Worm (Caenorhabditis elegans) whole organism, L1 larva: Measurements from ENCODE around the gene fbxb-55.

Experiments used
- C04F5.9 ChIP-seq: sonication (generic microtip); optimal IDR thresholded peaks from 2 replicates; lab custom pipeline; 2016; ENCODE audit warnings: missing genetic modification characterization, missing compliant biosample characterization
- C16A3.4 ChIP-seq: fragments of 150-350 bp; optimal IDR thresholded peaks from 2 replicates; lab custom pipeline; 2014; ENCODE audit warnings: missing biosample characterization, missing genetic modification characterization
- F16B12.6 ChIP-seq: fragments of 150-350 bp; optimal IDR thresholded peaks from 2 replicates; lab custom pipeline; 2014; ENCODE audit warnings: missing biosample characterization, missing genetic modification characterization
- Y116A8C.19 ChIP-seq: sonication (generic microtip); optimal IDR thresholded peaks from 2 replicates; lab custom pipeline; 2016; ENCODE audit warnings: missing compliant biosample characterization, missing genetic modification characterization, borderline replicate concordance
- aha-1 ChIP-seq: fragments of 150-350 bp; optimal IDR thresholded peaks from 2 replicates; lab custom pipeline; 2014; ENCODE audit warnings: missing biosample characterization, missing genetic modification characterization
- blmp-1 ChIP-seq: fragments of 150-350 bp; optimal IDR thresholded peaks from 2 replicates; lab custom pipeline; 2014; ENCODE audit warnings: missing biosample characterization, missing genetic modification characterization
- ceh-82 ChIP-seq, 3 experiments: fragments of 150-350 bp in 1 of 3; sonication (generic microtip) in 2 of 3; optimal IDR thresholded peaks; 2 replicates each; lab custom pipeline; 2014 to 2017; ENCODE audit warnings: missing biosample characterization in 3 of 3, missing genetic modification characterization in 3 of 3
- ces-1 ChIP-seq: fragments of 150-350 bp; optimal IDR thresholded peaks from 2 replicates; lab custom pipeline; 2014; ENCODE audit warnings: missing biosample characterization, missing genetic modification reagents, missing genetic modification characterization
- dsc-1 ChIP-seq: sonication (generic microtip); optimal IDR thresholded peaks from 2 replicates; lab custom pipeline; 2016; ENCODE audit warnings: mild to moderate bottlenecking, missing genetic modification characterization, missing compliant biosample characterization
- efl-1 ChIP-seq, 4 experiments: fragments of 150-350 bp; optimal IDR thresholded peaks in 3 of 4; peaks in 1 of 4; 1 replicate in 1 of 4; 2 replicates in 3 of 4; lab custom pipeline; 2014; ENCODE audit warnings: missing biosample characterization in 2 of 4, missing genetic modification characterization in 2 of 4, missing genetic modification reagents in 2 of 4
- efl-3 ChIP-seq: fragments of 200-800 bp; sonication (Bioruptor generic); optimal IDR thresholded peaks from 2 replicates; lab custom pipeline; 2018; ENCODE audit warnings: mild to moderate bottlenecking, missing genetic modification characterization, missing compliant biosample characterization
- egl-13 ChIP-seq: sonication (generic microtip); optimal IDR thresholded peaks from 2 replicates; lab custom pipeline; 2016; ENCODE audit warnings: missing genotype, missing genetic modification reagents, missing genetic modification characterization, missing compliant biosample characterization
- egl-27 ChIP-seq, 2 experiments: fragments of 150-350 bp in 1 of 2; sonication (generic microtip); optimal IDR thresholded peaks; 3 replicates each; lab custom pipeline; 2017 to 2018; ENCODE audit warnings: missing biosample characterization in 2 of 2, missing genetic modification characterization in 2 of 2, missing genetic modification reagents in 2 of 2
- elt-2 ChIP-seq: sonication (generic microtip); optimal IDR thresholded peaks from 2 replicates; lab custom pipeline; 2016; ENCODE audit warnings: missing genetic modification characterization, mild to moderate bottlenecking, inconsistent platforms, missing compliant biosample characterization, missing genetic modification reagents
- elt-3 ChIP-seq, 6 experiments: fragments of 150-350 bp in 1 of 6; sonication (generic microtip); optimal IDR thresholded peaks; 2 replicates each; lab custom pipeline; 2017 to 2018; ENCODE audit warnings: missing biosample characterization in 6 of 6, missing genetic modification characterization in 6 of 6, inconsistent platforms in 1 of 6
- ets-5 ChIP-seq: fragments of 200-800 bp; sonication (Bioruptor generic); IDR thresholded peaks from 2 replicates; pipeline ENCODE4 v1.3.6; 2022; ENCODE audit warnings: missing genetic modification characterization, missing compliant biosample characterization
- fkh-10 ChIP-seq: sonication (generic microtip); optimal IDR thresholded peaks from 2 replicates; lab custom pipeline; 2017; ENCODE audit warnings: missing biosample characterization, missing genetic modification reagents, missing genetic modification characterization
- fos-1 ChIP-seq: fragments of 150-350 bp; optimal IDR thresholded peaks from 2 replicates; lab custom pipeline; 2014; ENCODE audit warnings: missing biosample characterization, missing genetic modification characterization
- hlh-17 ChIP-seq: fragments of 200-800 bp; sonication (Bioruptor generic); optimal IDR thresholded peaks from 2 replicates; lab custom pipeline; 2018; ENCODE audit warnings: missing genetic modification characterization, mild to moderate bottlenecking, missing compliant biosample characterization, moderate library complexity, borderline replicate concordance
- hpl-2 ChIP-seq: fragments of 150-350 bp; optimal IDR thresholded peaks from 2 replicates; lab custom pipeline; 2014; ENCODE audit warnings: missing biosample characterization, missing genetic modification reagents, missing genetic modification characterization
- isw-1 ChIP-seq: fragments of 200-800 bp; sonication (Bioruptor generic); IDR thresholded peaks from 2 replicates; pipeline ENCODE4 v1.3.6; 2022; ENCODE audit warnings: missing genetic modification characterization, missing compliant biosample characterization
- jun-1 ChIP-seq: fragments of 150-350 bp; optimal IDR thresholded peaks from 2 replicates; lab custom pipeline; 2014; ENCODE audit warnings: missing biosample characterization, missing genetic modification reagents, missing genetic modification characterization
- lin-13 ChIP-seq: fragments of 150-350 bp; optimal IDR thresholded peaks from 2 replicates; lab custom pipeline; 2014; ENCODE audit warnings: missing biosample characterization, missing genetic modification reagents, missing genetic modification characterization
- lin-15B ChIP-seq: fragments of 150-350 bp; sonication (generic microtip); optimal IDR thresholded peaks from 3 replicates; lab custom pipeline; 2014; ENCODE audit warnings: missing biosample characterization, missing genetic modification characterization
- lin-35 ChIP-seq, 2 experiments: fragments of 150-350 bp; optimal IDR thresholded peaks; 2 replicates each; lab custom pipeline; 2014; ENCODE audit warnings: missing biosample characterization in 2 of 2, missing genetic modification characterization in 2 of 2, missing genetic modification reagents in 2 of 2
- lin-39 ChIP-seq: fragments of 150-350 bp; optimal IDR thresholded peaks from 2 replicates; lab custom pipeline; 2014; ENCODE audit warnings: missing biosample characterization, missing genetic modification reagents, missing genetic modification characterization
- lir-3 ChIP-seq: sonication (generic microtip); optimal IDR thresholded peaks from 2 replicates; lab custom pipeline; 2016; ENCODE audit warnings: mild to moderate bottlenecking, missing genetic modification characterization, moderate library complexity, missing compliant biosample characterization; ENCODE audit not compliant: poor library complexity
- lsy-2 ChIP-seq, 2 experiments: fragments of 150-350 bp; optimal IDR thresholded peaks; 2 replicates each; lab custom pipeline; 2014; ENCODE audit warnings: missing biosample characterization in 2 of 2, missing genetic modification characterization in 2 of 2
- mdl-1 ChIP-seq, 2 experiments: fragments of 150-350 bp; optimal IDR thresholded peaks; 2 replicates each; lab custom pipeline; 2014 to 2017; ENCODE audit warnings: missing biosample characterization in 2 of 2, missing genetic modification characterization in 2 of 2, inconsistent platforms in 1 of 2
- mef-2 ChIP-seq: fragments of 150-350 bp; optimal IDR thresholded peaks from 2 replicates; lab custom pipeline; 2014; ENCODE audit warnings: missing biosample characterization, missing genetic modification characterization
- mep-1 ChIP-seq: fragments of 150-350 bp; optimal IDR thresholded peaks from 2 replicates; lab custom pipeline; 2014; ENCODE audit warnings: missing biosample characterization, missing genetic modification characterization
- nhr-11 ChIP-seq: fragments of 150-350 bp; optimal IDR thresholded peaks from 2 replicates; lab custom pipeline; 2014; ENCODE audit warnings: missing biosample characterization, missing genetic modification characterization
- nhr-12 ChIP-seq: sonication (generic microtip); optimal IDR thresholded peaks from 2 replicates; lab custom pipeline; 2017; ENCODE audit warnings: missing biosample characterization, missing genetic modification characterization
- nhr-20 ChIP-seq: sonication (generic microtip); optimal IDR thresholded peaks from 2 replicates; lab custom pipeline; 2016; ENCODE audit warnings: mild to moderate bottlenecking, missing genetic modification characterization, missing compliant biosample characterization
- nhr-237 ChIP-seq: fragments of 150-350 bp; optimal IDR thresholded peaks from 2 replicates; lab custom pipeline; 2014; ENCODE audit warnings: missing biosample characterization, missing genetic modification characterization
- nhr-28 ChIP-seq: fragments of 150-350 bp; optimal IDR thresholded peaks from 2 replicates; lab custom pipeline; 2014; ENCODE audit warnings: missing biosample characterization, missing genetic modification characterization
- nhr-47 ChIP-seq: sonication (generic microtip); optimal IDR thresholded peaks from 2 replicates; lab custom pipeline; 2016; ENCODE audit warnings: mild to moderate bottlenecking, missing genetic modification characterization, moderate library complexity, missing compliant biosample characterization
- nhr-71 ChIP-seq: sonication (generic microtip); optimal IDR thresholded peaks from 2 replicates; lab custom pipeline; 2016; ENCODE audit warnings: mild to moderate bottlenecking, missing genetic modification characterization, moderate library complexity, missing compliant biosample characterization
- nhr-77 ChIP-seq: fragments of 150-350 bp; optimal IDR thresholded peaks from 2 replicates; lab custom pipeline; 2014; ENCODE audit warnings: missing biosample characterization, missing genetic modification characterization
- nhr-84 ChIP-seq: sonication (generic microtip); optimal IDR thresholded peaks from 2 replicates; lab custom pipeline; 2017; ENCODE audit warnings: missing biosample characterization, missing genetic modification characterization
- pax-3 ChIP-seq: fragments of 200-800 bp; sonication (Bioruptor generic); optimal IDR thresholded peaks from 2 replicates; lab custom pipeline; 2018; ENCODE audit warnings: mild to moderate bottlenecking, missing genetic modification characterization, moderate library complexity, missing compliant biosample characterization
- skn-1 ChIP-seq: fragments of 150-350 bp; optimal IDR thresholded peaks from 2 replicates; lab custom pipeline; 2014; ENCODE audit warnings: missing biosample characterization, missing genetic modification characterization
- snu-23 ChIP-seq: sonication (generic microtip); optimal IDR thresholded peaks from 2 replicates; lab custom pipeline; 2016; ENCODE audit warnings: missing genetic modification characterization, missing compliant biosample characterization
- sox-4 ChIP-seq: sonication (generic microtip); optimal IDR thresholded peaks from 2 replicates; lab custom pipeline; 2016; ENCODE audit warnings: missing genetic modification characterization, missing compliant biosample characterization
- sptf-1 ChIP-seq: fragments of 150-350 bp; optimal IDR thresholded peaks from 2 replicates; lab custom pipeline; 2014; ENCODE audit warnings: missing biosample characterization, missing genetic modification characterization
- swsn-7 ChIP-seq: sonication (generic microtip); optimal IDR thresholded peaks from 2 replicates; lab custom pipeline; 2016; ENCODE audit warnings: missing genetic modification characterization, missing compliant biosample characterization
- tbx-2 ChIP-seq: sonication (generic microtip); optimal IDR thresholded peaks from 2 replicates; lab custom pipeline; 2016; ENCODE audit warnings: missing genetic modification characterization, missing compliant biosample characterization
- unc-130 ChIP-seq: fragments of 150-350 bp; optimal IDR thresholded peaks from 2 replicates; lab custom pipeline; 2017; ENCODE audit warnings: missing biosample characterization, missing genetic modification characterization, inconsistent platforms
- unc-62 ChIP-seq: fragments of 150-350 bp; optimal IDR thresholded peaks from 2 replicates; lab custom pipeline; 2014; ENCODE audit warnings: missing biosample characterization, missing genetic modification reagents, missing genetic modification characterization
- vab-15 ChIP-seq: sonication (generic microtip); optimal IDR thresholded peaks from 2 replicates; lab custom pipeline; 2017; ENCODE audit warnings: missing genotype, mild to moderate bottlenecking, missing genetic modification characterization, missing compliant biosample characterization
- xbp-1 ChIP-seq: sonication (generic microtip); optimal IDR thresholded peaks from 2 replicates; lab custom pipeline; 2016; ENCODE audit warnings: missing genetic modification characterization, missing compliant biosample characterization
- ztf-11 ChIP-seq, 2 experiments: sonication (generic microtip); optimal IDR thresholded peaks; 2 replicates each; lab custom pipeline; 2016 to 2017; ENCODE audit warnings: missing genetic modification characterization in 2 of 2, missing biosample characterization in 1 of 2, missing compliant biosample characterization in 1 of 2
- ztf-4 ChIP-seq: fragments of 150-350 bp; optimal IDR thresholded peaks from 2 replicates; lab custom pipeline; 2014; ENCODE audit warnings: missing biosample characterization, missing genetic modification characterization

Gene fbxb-55

DNA sequence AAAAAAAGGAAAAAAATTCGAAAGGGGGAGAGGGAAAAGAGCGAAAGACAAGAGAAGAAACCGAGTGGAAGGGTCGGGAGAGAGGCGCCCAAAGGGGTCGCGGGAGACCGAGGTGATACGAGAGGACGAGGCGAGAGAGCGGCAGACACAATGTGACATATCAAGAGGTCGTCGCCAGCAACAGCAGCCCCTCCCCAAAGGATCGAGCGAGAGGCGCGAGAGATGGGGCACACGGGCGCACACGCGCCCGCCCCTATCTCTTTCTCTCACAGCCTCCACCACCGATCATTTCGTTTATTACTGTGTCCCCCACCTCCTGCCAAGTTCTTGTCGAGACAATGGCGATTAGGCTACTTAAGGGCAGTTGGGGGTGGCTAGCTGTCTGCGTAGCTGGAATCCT is 40.4 kb upstream of the fbxb-55 start (continued):
- peak; percentile 51 to 60 for TF ChIP-seq efl-1 (optimal IDR thresholded peaks at IDR 0.05; lab: Kevin White, UChicago)
- TF ChIP-seq efl-1 (GFP tag; optimal IDR thresholded peaks at IDR 0.05 in 1 of 2; lab: Kevin White, UChicago) = peak in 1 of 2 experiments; percentile 95
- no peak for TF ChIP-seq sox-4 (tag; lab: Kevin White, UChicago)
- no peak for TF ChIP-seq efl-3
- peak; percentile 70 for TF ChIP-seq elt-2 (tag; lab: Kevin White, UChicago)
- no peak for TF ChIP-seq nhr-12 (tag; lab: Kevin White, UChicago)
- TF ChIP-seq aha-1 (tag; lab: Kevin White, UChicago) = no peak
- TF ChIP-seq dsc-1 (tag; lab: Kevin White, UChicago) = peak; percentile 35
- no peak for TF ChIP-seq isw-1
- TF ChIP-seq unc-62 = no peak
- no peak for TF ChIP-seq lir-3 (tag; lab: Kevin White, UChicago)
- TF ChIP-seq nhr-20 (tag; lab: Kevin White, UChicago) = peak; percentile 81
- TF ChIP-seq hlh-17 (GFP tag; lab: Kevin White, UChicago) = no peak
- TF ChIP-seq egl-27 (tag; optimal IDR thresholded peaks at IDR 0.05; lab: Kevin White, UChicago) = no peak
- peak; percentile 64 for TF ChIP-seq blmp-1 (tag; lab: Kevin White, UChicago)
- TF ChIP-seq sptf-1 = no peak
- peak; percentile 9 for TF ChIP-seq hpl-2 (GFP tag; lab: Kevin White, UChicago)
- no peak for TF ChIP-seq ets-5 (GFP tag; lab: Robert Waterston, UW)
- peak; percentile 57 to 67 for TF ChIP-seq lin-35 (GFP tag; optimal IDR thresholded peaks at IDR 0.05; lab: Kevin White, UChicago)
- peak; percentile 45 for TF ChIP-seq jun-1 (tag; lab: Kevin White, UChicago)
- TF ChIP-seq lin-39 (tag; lab: Kevin White, UChicago) = no peak
- TF ChIP-seq swsn-7 (tag; lab: Kevin White, UChicago) = peak; percentile 65
- TF ChIP-seq lsy-2 (tag; optimal IDR thresholded peaks at IDR 0.05; lab: Kevin White, UChicago) = peak; percentile 13 to 66
- TF ChIP-seq nhr-11 (tag; lab: Kevin White, UChicago) = no peak
- no peak for TF ChIP-seq nhr-84
- TF ChIP-seq egl-13 (tag; lab: Kevin White, UChicago) = peak; percentile 7
- peak; percentile 53 for TF ChIP-seq xbp-1
- peak; percentile 86 for TF ChIP-seq nhr-71 (tag; lab: Kevin White, UChicago)
- peak; percentile 72 for TF ChIP-seq nhr-47
- TF ChIP-seq vab-15 (tag; lab: Kevin White, UChicago) = no peak
- no peak for TF ChIP-seq pax-3 (tag; lab: Kevin White, UChicago)
- TF ChIP-seq tbx-2 (tag; lab: Kevin White, UChicago) = peak; percentile 82
- peak; percentile 59 for TF ChIP-seq ztf-4 (tag; lab: Kevin White, UChicago)
- TF ChIP-seq Y116A8C.19 (tag; lab: Kevin White, UChicago) = no peak
- peak; percentile 76 for TF ChIP-seq unc-130 (tag; lab: Kevin White, UChicago)
- no peak for TF ChIP-seq C04F5.9 (tag; lab: Kevin White, UChicago)
- TF ChIP-seq nhr-28 = no peak
- no peak for TF ChIP-seq F16B12.6
- TF ChIP-seq nhr-77 (tag; lab: Kevin White, UChicago) = peak; percentile 44
- no peak for TF ChIP-seq fos-1 (tag; lab: Kevin White, UChicago)
- no peak for TF ChIP-seq fkh-10
- peak; percentile 37 for TF ChIP-seq mep-1 (tag; lab: Kevin White, UChicago)
- peak in 4 of 6 experiments; percentile 27 to 64 (median 37) for TF ChIP-seq elt-3 (tag; optimal IDR thresholded peaks at IDR 0.05; lab: Kevin White, UChicago)
- peak; percentile 16 to 75 for TF ChIP-seq mdl-1 (tag; optimal IDR thresholded peaks at IDR 0.05; lab: Kevin White, UChicago)
- TF ChIP-seq ceh-82 (tag; optimal IDR thresholded peaks at IDR 0.05; lab: Kevin White, UChicago) = peak; percentile 30 to 72 (median 52)
- TF ChIP-seq C16A3.4 = peak; percentile 72
- no peak for TF ChIP-seq lin-15B (tag; lab: Kevin White, UChicago)
- no peak for TF ChIP-seq ztf-11 (tag; optimal IDR thresholded peaks at IDR 0.05; lab: Kevin White, UChicago)
- TF ChIP-seq snu-23 (GFP tag; lab: Kevin White, UChicago) = peak; percentile 84
- peak; percentile 19 for TF ChIP-seq nhr-237
- TF ChIP-seq mef-2 (tag; lab: Kevin White, UChicago) = no peak
- peak; percentile 35 for TF ChIP-seq skn-1 (tag; lab: Kevin White, UChicago)
- TF ChIP-seq ces-1 (GFP tag; lab: Kevin White, UChicago) = no peak
- no peak for TF ChIP-seq lin-13
